Worm (Caenorhabditis elegans) whole organism, L1 larva: ENCODE results near the gene cng-3.

ENCODE experiments used
- C34B4.2 ChIP-seq: sonication (generic microtip); optimal IDR thresholded peaks from 2 replicates; lab custom pipeline; 2017; ENCODE audit warnings: mild to moderate bottlenecking, missing genetic modification characterization, missing compliant biosample characterization
- F16B12.6 ChIP-seq: fragments of 150-350 bp; optimal IDR thresholded peaks from 2 replicates; lab custom pipeline; 2014; ENCODE audit warnings: missing biosample characterization, missing genetic modification characterization
- Y116A8C.19 ChIP-seq: sonication (generic microtip); optimal IDR thresholded peaks from 2 replicates; lab custom pipeline; 2016; ENCODE audit warnings: missing compliant biosample characterization, missing genetic modification characterization, borderline replicate concordance
- aly-2 ChIP-seq: fragments of 150-350 bp; optimal IDR thresholded peaks from 2 replicates; lab custom pipeline; 2014; ENCODE audit warnings: missing biosample characterization, missing genetic modification characterization
- ama-1 ChIP-seq: fragments of 150-350 bp; optimal IDR thresholded peaks from 2 replicates; lab custom pipeline; 2014
- ces-1 ChIP-seq: fragments of 150-350 bp; optimal IDR thresholded peaks from 2 replicates; lab custom pipeline; 2014; ENCODE audit warnings: missing biosample characterization, missing genetic modification reagents, missing genetic modification characterization
- dpl-1 ChIP-seq, 3 experiments: fragments of 150-350 bp in 2 of 3; sonication (generic microtip) in 1 of 3; optimal IDR thresholded peaks; 2 replicates each; lab custom pipeline; 2014 to 2017; ENCODE audit warnings: missing biosample characterization in 3 of 3, missing genetic modification characterization in 3 of 3, missing genetic modification reagents in 3 of 3
- dsc-1 ChIP-seq: sonication (generic microtip); optimal IDR thresholded peaks from 2 replicates; lab custom pipeline; 2016; ENCODE audit warnings: mild to moderate bottlenecking, missing genetic modification characterization, missing compliant biosample characterization
- efl-1 ChIP-seq, 4 experiments: fragments of 150-350 bp; optimal IDR thresholded peaks in 3 of 4; peaks in 1 of 4; 1 replicate in 1 of 4; 2 replicates in 3 of 4; lab custom pipeline; 2014; ENCODE audit warnings: missing biosample characterization in 2 of 4, missing genetic modification characterization in 2 of 4, missing genetic modification reagents in 2 of 4
- egl-27 ChIP-seq, 2 experiments: fragments of 150-350 bp in 1 of 2; sonication (generic microtip); optimal IDR thresholded peaks; 3 replicates each; lab custom pipeline; 2017 to 2018; ENCODE audit warnings: missing biosample characterization in 2 of 2, missing genetic modification characterization in 2 of 2, missing genetic modification reagents in 2 of 2
- elt-2 ChIP-seq: sonication (generic microtip); optimal IDR thresholded peaks from 2 replicates; lab custom pipeline; 2016; ENCODE audit warnings: missing genetic modification characterization, mild to moderate bottlenecking, inconsistent platforms, missing compliant biosample characterization, missing genetic modification reagents
- elt-3 ChIP-seq, 6 experiments: fragments of 150-350 bp in 1 of 6; sonication (generic microtip); optimal IDR thresholded peaks; 2 replicates each; lab custom pipeline; 2017 to 2018; ENCODE audit warnings: missing biosample characterization in 6 of 6, missing genetic modification characterization in 6 of 6, inconsistent platforms in 1 of 6
- fkh-4 ChIP-seq: sonication (generic microtip); optimal IDR thresholded peaks from 2 replicates; lab custom pipeline; 2016; ENCODE audit warnings: missing compliant biosample characterization, missing genetic modification characterization, borderline replicate concordance
- fkh-8 ChIP-seq: sonication (generic microtip); optimal IDR thresholded peaks from 2 replicates; lab custom pipeline; 2016; ENCODE audit warnings: mild to moderate bottlenecking, missing genetic modification characterization, missing compliant biosample characterization
- grh-1 ChIP-seq: fragments of 200-800 bp; sonication (Bioruptor generic); IDR thresholded peaks from 2 replicates; pipeline ENCODE4 v1.3.6; 2022; ENCODE audit warnings: missing genetic modification reagents, missing genetic modification characterization, missing compliant biosample characterization
- hlh-4 ChIP-seq: sonication (generic microtip); optimal IDR thresholded peaks from 2 replicates; lab custom pipeline; 2016; ENCODE audit warnings: mild to moderate bottlenecking, missing genetic modification characterization, missing compliant biosample characterization
- irx-1 ChIP-seq: sonication (generic microtip); optimal IDR thresholded peaks from 2 replicates; lab custom pipeline; 2016; ENCODE audit warnings: missing genetic modification characterization, missing compliant biosample characterization
- isw-1 ChIP-seq: fragments of 200-800 bp; sonication (Bioruptor generic); IDR thresholded peaks from 2 replicates; pipeline ENCODE4 v1.3.6; 2022; ENCODE audit warnings: missing genetic modification characterization, missing compliant biosample characterization
- jun-1 ChIP-seq: fragments of 150-350 bp; optimal IDR thresholded peaks from 2 replicates; lab custom pipeline; 2014; ENCODE audit warnings: missing biosample characterization, missing genetic modification reagents, missing genetic modification characterization
- lin-35 ChIP-seq, 2 experiments: fragments of 150-350 bp; optimal IDR thresholded peaks; 2 replicates each; lab custom pipeline; 2014; ENCODE audit warnings: missing biosample characterization in 2 of 2, missing genetic modification characterization in 2 of 2, missing genetic modification reagents in 2 of 2
- lir-3 ChIP-seq: sonication (generic microtip); optimal IDR thresholded peaks from 2 replicates; lab custom pipeline; 2016; ENCODE audit warnings: mild to moderate bottlenecking, missing genetic modification characterization, moderate library complexity, missing compliant biosample characterization; ENCODE audit not compliant: poor library complexity
- lsy-2 ChIP-seq, 2 experiments: fragments of 150-350 bp; optimal IDR thresholded peaks; 2 replicates each; lab custom pipeline; 2014; ENCODE audit warnings: missing biosample characterization in 2 of 2, missing genetic modification characterization in 2 of 2
- mab-9 ChIP-seq: fragments of 200-800 bp; sonication (Bioruptor generic); IDR thresholded peaks from 2 replicates; pipeline ENCODE4 v1.3.6; 2022; ENCODE audit warnings: missing genetic modification reagents, missing genetic modification characterization, missing compliant biosample characterization
- mep-1 ChIP-seq: fragments of 150-350 bp; optimal IDR thresholded peaks from 2 replicates; lab custom pipeline; 2014; ENCODE audit warnings: missing biosample characterization, missing genetic modification characterization
- nhr-19 ChIP-seq: fragments of 200-800 bp; sonication (Bioruptor generic); conservative IDR thresholded peaks from 2 replicates; pipeline ENCODE4 v1.3.6; 2022; ENCODE audit warnings: missing genetic modification characterization, missing compliant biosample characterization
- nhr-20 ChIP-seq: sonication (generic microtip); optimal IDR thresholded peaks from 2 replicates; lab custom pipeline; 2016; ENCODE audit warnings: mild to moderate bottlenecking, missing genetic modification characterization, missing compliant biosample characterization
- nhr-47 ChIP-seq: sonication (generic microtip); optimal IDR thresholded peaks from 2 replicates; lab custom pipeline; 2016; ENCODE audit warnings: mild to moderate bottlenecking, missing genetic modification characterization, moderate library complexity, missing compliant biosample characterization
- nhr-71 ChIP-seq: sonication (generic microtip); optimal IDR thresholded peaks from 2 replicates; lab custom pipeline; 2016; ENCODE audit warnings: mild to moderate bottlenecking, missing genetic modification characterization, moderate library complexity, missing compliant biosample characterization
- nhr-76 ChIP-seq: sonication (generic microtip); optimal IDR thresholded peaks from 2 replicates; lab custom pipeline; 2017; ENCODE audit warnings: missing biosample characterization, missing genetic modification characterization
- nhr-85 ChIP-seq: sonication (generic microtip); peaks from one replicate; lab custom pipeline; 2016; ENCODE audit warnings: missing genetic modification characterization, inconsistent platforms, missing compliant biosample characterization
- nhr-90 ChIP-seq: sonication (generic microtip); optimal IDR thresholded peaks from 2 replicates; lab custom pipeline; 2016; ENCODE audit warnings: mild to moderate bottlenecking, missing genetic modification characterization, missing compliant biosample characterization; ENCODE audit not compliant: poor library complexity
- snu-23 ChIP-seq: sonication (generic microtip); optimal IDR thresholded peaks from 2 replicates; lab custom pipeline; 2016; ENCODE audit warnings: missing genetic modification characterization, missing compliant biosample characterization
- swsn-7 ChIP-seq: sonication (generic microtip); optimal IDR thresholded peaks from 2 replicates; lab custom pipeline; 2016; ENCODE audit warnings: missing genetic modification characterization, missing compliant biosample characterization
- tbx-2 ChIP-seq: sonication (generic microtip); optimal IDR thresholded peaks from 2 replicates; lab custom pipeline; 2016; ENCODE audit warnings: missing genetic modification characterization, missing compliant biosample characterization
- tlp-1 ChIP-seq: fragments of 150-350 bp; optimal IDR thresholded peaks from 2 replicates; lab custom pipeline; 2014; ENCODE audit warnings: missing biosample characterization, missing genetic modification characterization
- unc-30 ChIP-seq: sonication (generic microtip); optimal IDR thresholded peaks from 2 replicates; lab custom pipeline; 2017; ENCODE audit warnings: missing biosample characterization, missing genetic modification characterization
- xbp-1 ChIP-seq: sonication (generic microtip); optimal IDR thresholded peaks from 2 replicates; lab custom pipeline; 2016; ENCODE audit warnings: missing genetic modification characterization, missing compliant biosample characterization
- ztf-4 ChIP-seq: fragments of 150-350 bp; optimal IDR thresholded peaks from 2 replicates; lab custom pipeline; 2014; ENCODE audit warnings: missing biosample characterization, missing genetic modification characterization

cng-3 gene

DNA sequence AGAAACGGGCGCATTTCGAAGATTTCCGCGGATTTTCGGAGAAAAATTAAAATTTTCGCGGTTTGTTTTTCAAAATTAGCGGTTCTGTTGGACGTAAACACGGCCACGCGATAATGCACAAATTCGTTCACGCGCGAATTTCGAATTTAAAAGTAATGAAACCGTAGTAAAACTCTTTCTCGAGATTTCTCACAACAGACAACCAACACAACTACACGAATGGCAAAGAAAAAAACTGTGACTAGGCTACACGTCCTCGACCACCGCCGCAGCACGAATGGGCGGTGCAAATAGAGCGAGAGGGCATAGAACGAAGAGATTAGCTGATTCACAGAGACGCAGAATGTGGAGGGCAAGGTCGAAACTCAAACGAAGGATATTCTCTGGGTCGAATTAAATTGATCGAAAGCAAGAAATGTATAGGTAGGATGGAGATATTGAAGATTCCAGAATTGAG lies 39.9 kb downstream of the cng-3 start, which contains the start of gene idh-1 (continued):
- TF ChIP-seq mab-9 (GFP tag; lab: Robert Waterston, UW) (0 out of 2 replicates have a peak, but pooled peaks have one; percentile 18), nhr-76 (tag; lab: Kevin White, UChicago) (no peak), isw-1 (GFP tag; lab: Robert Waterston, UW) (no peak), dsc-1 (peak; percentile 4), jun-1 (tag; lab: Kevin White, UChicago) (no peak), ztf-4 (tag; lab: Kevin White, UChicago) (no peak), elt-3 (tag; optimal IDR thresholded peaks at IDR 0.05; lab: Kevin White, UChicago) (peak in 2 of 6 experiments; percentile 20 to 66), Y116A8C.19 (tag; lab: Kevin White, UChicago) (no peak), irx-1 (tag; lab: Kevin White, UChicago) (no peak), lin-35 (GFP tag; optimal IDR thresholded peaks at IDR 0.05; lab: Kevin White, UChicago) (peak; percentile 61 to 88), ces-1 (GFP tag; lab: Kevin White, UChicago) (no peak), nhr-20 (tag; lab: Kevin White, UChicago) (peak; percentile 69), fkh-4 (tag; lab: Kevin White, UChicago) (no peak), F16B12.6 (tag; lab: Kevin White, UChicago) (peak; percentile 65), grh-1 (GFP tag; lab: Robert Waterston, UW) (peak; percentile 23; the same call in 1 of the 2 replicates), dpl-1 (GFP tag; optimal IDR thresholded peaks at IDR 0.05; lab: Kevin White, UChicago) (peak; percentile 72 to 85 (median 74)), C34B4.2 (no peak)

DNA sequence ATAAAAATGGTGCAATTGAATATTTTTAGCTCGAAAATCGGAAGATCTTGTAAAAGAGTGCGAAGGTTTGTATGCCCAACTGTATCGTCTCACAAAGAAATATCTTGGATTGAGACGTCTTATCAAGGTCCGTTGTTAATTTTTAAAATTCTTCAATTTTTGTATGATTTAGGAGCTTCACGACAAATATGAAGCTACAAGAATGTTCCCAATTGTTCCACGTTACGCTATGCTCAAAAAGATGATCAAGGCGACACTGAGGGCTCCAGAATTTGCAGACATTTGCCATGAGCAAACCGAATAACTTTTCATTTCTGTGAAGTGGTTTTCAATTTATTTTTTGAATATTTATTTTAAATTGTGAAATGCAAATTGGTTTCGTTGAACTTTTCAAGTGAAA lies 42.1 kb downstream of the cng-3 start:
- TF ChIP-seq elt-2 (tag; lab: Kevin White, UChicago) (peak; percentile 29), hlh-4 (tag; lab: Kevin White, UChicago) (no peak), nhr-19 (peak; percentile 56), unc-30 (tag; lab: Kevin White, UChicago) (no peak), efl-1 (optimal IDR thresholded peaks at IDR 0.05; lab: Kevin White, UChicago) (no peak), efl-1 (GFP tag; optimal IDR thresholded peaks at IDR 0.05 in 1 of 2; lab: Kevin White, UChicago) (peak in 1 of 2 experiments; percentile 91), nhr-90 (peak; percentile 71), nhr-85 (tag; lab: Kevin White, UChicago) (peak; percentile 75), tbx-2 (tag; lab: Kevin White, UChicago) (no peak), elt-3 (tag; optimal IDR thresholded peaks at IDR 0.05; lab: Kevin White, UChicago) (peak in 1 of 6 experiments; percentile 22), xbp-1 (tag; lab: Kevin White, UChicago) (no peak), mep-1 (tag; lab: Kevin White, UChicago) (peak; percentile 40), tlp-1 (tag; lab: Kevin White, UChicago) (no peak), swsn-7 (tag; lab: Kevin White, UChicago) (peak; percentile 24), nhr-71 (tag; lab: Kevin White, UChicago) (peak; percentile 74), nhr-20 (tag; lab: Kevin White, UChicago) (peak; percentile 56), C34B4.2 (no peak), nhr-47 (tag; lab: Kevin White, UChicago) (peak; percentile 8), lsy-2 (tag; optimal IDR thresholded peaks at IDR 0.05; lab: Kevin White, UChicago) (peak in 1 of 2 experiments; percentile 45), ztf-4 (tag; lab: Kevin White, UChicago) (peak; percentile 59), aly-2 (tag; lab: Kevin White, UChicago) (peak; percentile 95), irx-1 (tag; lab: Kevin White, UChicago) (no peak), egl-27 (tag; optimal IDR thresholded peaks at IDR 0.05; lab: Kevin White, UChicago) (no peak), snu-23 (GFP tag; lab: Kevin White, UChicago) (peak; percentile 72), ama-1 (peak; percentile 80), fkh-4 (tag; lab: Kevin White, UChicago) (no peak)

- TF ChIP-seq fkh-8 (tag; lab: Kevin White, UChicago) (peak; percentile 6), lir-3 (no peak), efl-1 (optimal IDR thresholded peaks at IDR 0.05; lab: Kevin White, UChicago) (no peak), efl-1 (GFP tag; optimal IDR thresholded peaks at IDR 0.05 in 1 of 2; lab: Kevin White, UChicago) (peak in 1 of 2 experiments; percentile 65), dsc-1 (peak; percentile 73)
Measured at ce11 chrIV:9432327-9432726, 48.5 kb downstream of the cng-3 start.
